Fruit fly (Drosophila melanogaster): ENCODE data around the gene sgl.

Gene sgl

dm6 chr3L:6955254-6956229, 9.0 kb downstream of the sgl start, which contains the start of the genes CG10077 and CG9948:
Gene CG10077, minus strand, starts transcription at chr3L:6955904.
Gene CG9948, plus strand, starts transcription at chr3L:6955991.
- peak; percentile 64; the same call in 2 of the 3 replicates for TF ChIP-seq fd96Ca (GFP tag; IDR thresholded peaks at IDR 0.05)
- TF ChIP-seq CG34367 (tag; optimal IDR thresholded peaks at IDR 0.05) = peak; percentile 87
- TF ChIP-seq CG13204 (GFP tag; optimal IDR thresholded peaks at IDR 0.05) = no peak
- peak; percentile 91 for TF ChIP-seq CG8159 (tag; optimal IDR thresholded peaks at IDR 0.05)
- peak; percentile 88 for TF ChIP-seq Snoo (tag; optimal IDR thresholded peaks at IDR 0.05)
- peak; percentile 94 for TF ChIP-seq CG9948 (tag; optimal IDR thresholded peaks at IDR 0.05)
- peak; percentile 89 for TF ChIP-seq CG8301 (tag; optimal IDR thresholded peaks at IDR 0.05)
- TF ChIP-seq Ets98B (GFP tag; IDR thresholded peaks at IDR 0.05) = peak; percentile 90
- TF ChIP-seq CG17806 (tag; optimal IDR thresholded peaks at IDR 0.05) = peak; percentile 92
- TF ChIP-seq CG10348 (GFP tag; IDR thresholded peaks at IDR 0.05) = peak; percentile 43; the same call in 1 of the 2 replicates
- no peak for TF ChIP-seq CG14655 (GFP tag; optimal IDR thresholded peaks at IDR 0.05)
- TF ChIP-seq Pif1A (GFP tag; optimal IDR thresholded peaks at IDR 0.05) = peak; percentile 85
- TF ChIP-seq Pif1B (GFP tag; optimal IDR thresholded peaks at IDR 0.05) = peak; percentile 89
- peak; percentile 88; the same call in 1 of the 2 replicates for TF ChIP-seq CG12605 (GFP tag; IDR thresholded peaks at IDR 0.05)
- peak; percentile 88 for TF ChIP-seq CG32121 (GFP tag; IDR thresholded peaks at IDR 0.05)
- peak; percentile 95 for TF ChIP-seq CG4496 (GFP tag; IDR thresholded peaks at IDR 0.05)
- 0 out of 2 replicates have a peak, but pooled peaks have one; percentile 9 for TF ChIP-seq rn (GFP tag; IDR thresholded peaks at IDR 0.05)
- no peak for TF ChIP-seq D1 (tag; optimal IDR thresholded peaks at IDR 0.05)
- TF ChIP-seq CG15710 (tag; optimal IDR thresholded peaks at IDR 0.05) = peak; percentile 91
- peak; percentile 78 for TF ChIP-seq gl (tag; optimal IDR thresholded peaks at IDR 0.05)
- no peak for TF ChIP-seq EcR (GFP tag; optimal IDR thresholded peaks at IDR 0.05)

dm6 chr3L:6947188-6947971, 17.2 kb downstream of the sgl start:
- no peak for TF ChIP-seq CG34367 (tag; optimal IDR thresholded peaks at IDR 0.05)

- TF ChIP-seq Pif1A (GFP tag; optimal IDR thresholded peaks at IDR 0.05) (no peak), CG15710 (tag; optimal IDR thresholded peaks at IDR 0.05) (no peak), EcR (GFP tag; optimal IDR thresholded peaks at IDR 0.05) (no peak), CG14655 (GFP tag; optimal IDR thresholded peaks at IDR 0.05) (no peak), CG12605 (GFP tag; IDR thresholded peaks at IDR 0.05) (no peak), rn (GFP tag; IDR thresholded peaks at IDR 0.05) (no peak)
Measured at dm6 chr3L:6945357-6945756, 19.2 kb downstream of the sgl start.

dm6 chr3L:6943948-6944319, 20.6 kb downstream of the sgl start:
- no peak for TF ChIP-seq CG14655 (GFP tag; optimal IDR thresholded peaks at IDR 0.05)
- no peak for TF ChIP-seq CG12605 (GFP tag; IDR thresholded peaks at IDR 0.05)
- TF ChIP-seq CG17806 (tag; optimal IDR thresholded peaks at IDR 0.05) = no peak
- TF ChIP-seq CG34367 (tag; optimal IDR thresholded peaks at IDR 0.05) = no peak
- no peak for TF ChIP-seq Ets98B (GFP tag; IDR thresholded peaks at IDR 0.05)
- no peak for TF ChIP-seq Snoo (tag; optimal IDR thresholded peaks at IDR 0.05)
- TF ChIP-seq Pif1A (GFP tag; optimal IDR thresholded peaks at IDR 0.05) = no peak
- TF ChIP-seq D1 (tag; optimal IDR thresholded peaks at IDR 0.05) = no peak
- no peak for TF ChIP-seq gl (tag; optimal IDR thresholded peaks at IDR 0.05)
- no peak for TF ChIP-seq rn (GFP tag; IDR thresholded peaks at IDR 0.05)
- TF ChIP-seq CG15710 (tag; optimal IDR thresholded peaks at IDR 0.05) = no peak
- TF ChIP-seq CG8159 (tag; optimal IDR thresholded peaks at IDR 0.05) = no peak
- no peak for TF ChIP-seq CG9948 (tag; optimal IDR thresholded peaks at IDR 0.05)
- no peak for TF ChIP-seq CG10348 (GFP tag; IDR thresholded peaks at IDR 0.05)
- TF ChIP-seq EcR (GFP tag; optimal IDR thresholded peaks at IDR 0.05) = no peak
- no peak for TF ChIP-seq CG8301 (tag; optimal IDR thresholded peaks at IDR 0.05)
- TF ChIP-seq fd96Ca (GFP tag; IDR thresholded peaks at IDR 0.05) = no peak
- TF ChIP-seq CG13204 (GFP tag; optimal IDR thresholded peaks at IDR 0.05) = no peak

dm6 chr3L:6943204-6943947, 21.2 kb downstream of the sgl start:
- no peak for TF ChIP-seq CG8159 (tag; optimal IDR thresholded peaks at IDR 0.05)
- no peak for TF ChIP-seq CG9948 (tag; optimal IDR thresholded peaks at IDR 0.05)
- peak; percentile 36; the same call in 1 of the 2 replicates for TF ChIP-seq CG12605 (GFP tag; IDR thresholded peaks at IDR 0.05)
- no peak for TF ChIP-seq EcR (GFP tag; optimal IDR thresholded peaks at IDR 0.05)
- TF ChIP-seq Ets98B (GFP tag; IDR thresholded peaks at IDR 0.05) = peak; percentile 39
- no peak for TF ChIP-seq gl (tag; optimal IDR thresholded peaks at IDR 0.05)
- TF ChIP-seq CG14655 (GFP tag; optimal IDR thresholded peaks at IDR 0.05) = peak; percentile 35
- TF ChIP-seq Pif1A (GFP tag; optimal IDR thresholded peaks at IDR 0.05) = no peak
- TF ChIP-seq CG17806 (tag; optimal IDR thresholded peaks at IDR 0.05) = no peak
- no peak for TF ChIP-seq CG13204 (GFP tag; optimal IDR thresholded peaks at IDR 0.05)
- TF ChIP-seq Snoo (tag; optimal IDR thresholded peaks at IDR 0.05) = no peak
- TF ChIP-seq CG4496 (GFP tag; IDR thresholded peaks at IDR 0.05) = peak; percentile 47; the same call in 1 of the 3 replicates
- no peak for TF ChIP-seq D1 (tag; optimal IDR thresholded peaks at IDR 0.05)
- no peak for TF ChIP-seq rn (GFP tag; IDR thresholded peaks at IDR 0.05)
- TF ChIP-seq CG15710 (tag; optimal IDR thresholded peaks at IDR 0.05) = no peak
- TF ChIP-seq CG8301 (tag; optimal IDR thresholded peaks at IDR 0.05) = no peak
- no peak for TF ChIP-seq CG10348 (GFP tag; IDR thresholded peaks at IDR 0.05)
- TF ChIP-seq CG34367 (tag; optimal IDR thresholded peaks at IDR 0.05) = no peak
- no peak for TF ChIP-seq Pif1B (GFP tag; optimal IDR thresholded peaks at IDR 0.05)
- TF ChIP-seq fd96Ca (GFP tag; IDR thresholded peaks at IDR 0.05) = no peak
- no peak for TF ChIP-seq CG32121 (GFP tag; IDR thresholded peaks at IDR 0.05)

Measured in whole organism, pupa.